Worm (Caenorhabditis elegans): Measurements from ENCODE around the gene ctr-9.
A peak's percentile ranks its signal among the peaks of the same experiment; 100 is the strongest.

ctr-9 gene

ce11 chrIII:9449351-9449750 is 41.8 kb upstream of the ctr-9 start:
- peak; percentile 60 for TF ChIP-seq snpc-4 (tag; optimal IDR thresholded peaks at IDR 0.05)

- TF ChIP-seq mdl-1 (tag; optimal IDR thresholded peaks at IDR 0.05): no peak
Observed at ce11 chrIII:9449831-9450230, 41.4 kb upstream of the ctr-9 start, which contains the start of gene F54C8.6. Gene F54C8.6, minus strand, starts transcription at chrIII:9449931.

- TF ChIP-seq lin-14 (GFP tag; optimal IDR thresholded peaks at IDR 0.05) (peak; percentile 27), elt-3 (tag; optimal IDR thresholded peaks at IDR 0.05) (no peak), lsy-2 (tag; optimal IDR thresholded peaks at IDR 0.05) (peak; percentile 34 to 41), grh-1 (GFP tag; IDR thresholded peaks at IDR 0.05) (no peak), efl-3 (GFP tag; optimal IDR thresholded peaks at IDR 0.05) (no peak), mdl-1 (tag; optimal IDR thresholded peaks at IDR 0.05) (no peak), blmp-1 (tag; optimal IDR thresholded peaks at IDR 0.05) (peak; percentile 32), nhr-85 (tag) (peak; percentile 4), tbx-2 (tag; optimal IDR thresholded peaks at IDR 0.05) (no peak), ztf-11 (tag; optimal IDR thresholded peaks at IDR 0.05) (peak in 1 of 2 experiments; percentile 41), unc-30 (tag; optimal IDR thresholded peaks at IDR 0.05) (no peak), sup-37 (GFP tag; optimal IDR thresholded peaks at IDR 0.05) (no peak), swsn-7 (tag; optimal IDR thresholded peaks at IDR 0.05) (no peak), nhr-71 (tag; optimal IDR thresholded peaks at IDR 0.05) (no peak), unc-98 (GFP tag; IDR thresholded peaks at IDR 0.05) (no peak), efl-1 (optimal IDR thresholded peaks at IDR 0.05) (no peak), efl-1 (GFP tag; optimal IDR thresholded peaks at IDR 0.05 in 1 of 2) (peak in 1 of 2 experiments; percentile 15), unc-86 (tag; optimal IDR thresholded peaks at IDR 0.05) (peak; percentile 36)
Observed at ce11 chrIII:9450933-9451332, 40.3 kb upstream of the ctr-9 start.

- TF ChIP-seq nhr-12 (tag; optimal IDR thresholded peaks at IDR 0.05) (no peak), aha-1 (tag; optimal IDR thresholded peaks at IDR 0.05) (no peak), ceh-82 (tag; optimal IDR thresholded peaks at IDR 0.05) (no peak), nhr-84 (tag; optimal IDR thresholded peaks at IDR 0.05) (no peak), ceh-90 (tag; optimal IDR thresholded peaks at IDR 0.05) (no peak), unc-62 (GFP tag; optimal IDR thresholded peaks at IDR 0.05) (no peak), rnt-1 (tag; optimal IDR thresholded peaks at IDR 0.05) (no peak), zag-1 (tag; optimal IDR thresholded peaks at IDR 0.05) (no peak), ceh-88 (GFP tag; IDR thresholded peaks at IDR 0.05) (no peak), unc-130 (tag; optimal IDR thresholded peaks at IDR 0.05) (no peak), nhr-28 (tag; optimal IDR thresholded peaks at IDR 0.05) (no peak), tlp-1 (tag; optimal IDR thresholded peaks at IDR 0.05) (no peak)
Observed at ce11 chrIII:9453962-9454361, 37.2 kb upstream of the ctr-9 start, which contains the start of gene F54C8.7. Gene F54C8.7, minus strand, starts transcription at chrIII:9454062.

ce11 chrIII:9454730-9455129 is 36.5 kb upstream of the ctr-9 start:
- TF ChIP-seq unc-98 (GFP tag; IDR thresholded peaks at IDR 0.05) (no peak), blmp-1 (tag; optimal IDR thresholded peaks at IDR 0.05) (peak; percentile 68)

- TF ChIP-seq mdl-1 (tag; optimal IDR thresholded peaks at IDR 0.05) (peak in 1 of 2 experiments; percentile 68), nhr-11 (tag; optimal IDR thresholded peaks at IDR 0.05) (peak; percentile 58), ceh-90 (tag; optimal IDR thresholded peaks at IDR 0.05) (no peak), aly-2 (tag; optimal IDR thresholded peaks at IDR 0.05) (no peak), ceh-63 (GFP tag; optimal IDR thresholded peaks at IDR 0.05) (no peak), pqm-1 (tag; optimal IDR thresholded peaks at IDR 0.05) (no peak), aha-1 (tag; optimal IDR thresholded peaks at IDR 0.05) (peak; percentile 11), lin-13 (GFP tag; optimal IDR thresholded peaks at IDR 0.05) (peak; percentile 79), nhr-12 (tag; optimal IDR thresholded peaks at IDR 0.05) (no peak), C34B4.2 (tag; optimal IDR thresholded peaks at IDR 0.05) (no peak), alr-1 (tag; optimal IDR thresholded peaks at IDR 0.05; ENCODE audit: borderline replicate concordance) (no peak), unc-86 (tag; optimal IDR thresholded peaks at IDR 0.05) (peak; percentile 82), nhr-84 (tag; optimal IDR thresholded peaks at IDR 0.05) (no peak), lin-35 (GFP tag; optimal IDR thresholded peaks at IDR 0.05) (peak; percentile 83 to 89), skn-1 (tag; optimal IDR thresholded peaks at IDR 0.05) (peak; percentile 83), mab-9 (GFP tag; IDR thresholded peaks at IDR 0.05) (peak; percentile 60), nhr-90 (tag; optimal IDR thresholded peaks at IDR 0.05; ENCODE audit: poor library complexity) (peak; percentile 85), hpl-2 (GFP tag; optimal IDR thresholded peaks at IDR 0.05) (peak; percentile 55), xbp-1 (tag; optimal IDR thresholded peaks at IDR 0.05) (peak; percentile 87)
Observed at ce11 chrIII:9455980-9456658, 35.1 kb upstream of the ctr-9 start, which contains the start of the genes rheb-1 and spk-1. Gene rheb-1, minus strand, starts transcription at chrIII:9456030. Gene spk-1, plus strand, starts transcription at chrIII:9456608.
